Fruit fly (Drosophila melanogaster) whole organism, embryonic: ENCODE results near the gene Hacd1.

Experiments
- Aef1 ChIP-seq: fragments of 200-800 bp; sonication (Bioruptor generic); IDR thresholded peaks from 3 replicates; pipeline ENCODE4 v1.3.6; 2022; ENCODE audit warnings: missing biosample characterization, missing genetic modification characterization
- Atf3 ChIP-seq: fragments of 200-800 bp; sonication (Bioruptor generic); optimal IDR thresholded peaks from 3 replicates; lab custom pipeline; 2016; ENCODE audit warnings: missing biosample characterization, missing genetic modification characterization
- C15 ChIP-seq: fragments of 200-800 bp; sonication (Bioruptor generic); IDR thresholded peaks from 3 replicates; pipeline ENCODE4 v1.3.6; 2022; ENCODE audit warnings: missing biosample characterization, missing genetic modification characterization
- CG10979 ChIP-seq: fragments of 200-800 bp; sonication (Bioruptor generic); optimal IDR thresholded peaks from 2 replicates; lab custom pipeline; 2018; ENCODE audit warnings: missing biosample characterization, mild to moderate bottlenecking, missing genetic modification characterization, moderate library complexity
- CG13123 ChIP-seq: fragments of 200-800 bp; sonication (Bioruptor generic); optimal IDR thresholded peaks from 2 replicates; lab custom pipeline; 2016; ENCODE audit warnings: missing biosample characterization, missing genetic modification characterization
- CG1602 ChIP-seq: fragments of 200-800 bp; sonication (Bioruptor generic); optimal IDR thresholded peaks from 3 replicates; lab custom pipeline; 2016; ENCODE audit warnings: missing biosample characterization, missing genetic modification characterization
- CG16815 ChIP-seq: fragments of 200-800 bp; sonication (Bioruptor generic); optimal IDR thresholded peaks from 3 replicates; lab custom pipeline; 2017; ENCODE audit warnings: missing biosample characterization, mild to moderate bottlenecking, missing genetic modification characterization
- CG2712 ChIP-seq: fragments of 200-800 bp; optimal IDR thresholded peaks from 3 replicates; lab custom pipeline; 2019; ENCODE audit warnings: missing biosample characterization, mild to moderate bottlenecking, missing genetic modification characterization, moderate library complexity
- CG2875 ChIP-seq: fragments of 200-800 bp; sonication (Bioruptor generic); optimal IDR thresholded peaks from 2 replicates; lab custom pipeline; 2017; ENCODE audit warnings: missing biosample characterization, mild to moderate bottlenecking, missing genetic modification characterization, missing genetic modification reagents
- CG30431 ChIP-seq: fragments of 200-800 bp; sonication (Bioruptor generic); optimal IDR thresholded peaks from 2 replicates; lab custom pipeline; 2017; ENCODE audit warnings: missing biosample characterization, missing genetic modification characterization
- CG32532 ChIP-seq: fragments of 200-800 bp; sonication (Bioruptor generic); IDR thresholded peaks from 2 replicates; pipeline ENCODE4 v1.3.6; 2022; ENCODE audit warnings: missing biosample characterization, missing genetic modification characterization
- CG3995 ChIP-seq: fragments of 200-800 bp; sonication (Bioruptor generic); optimal IDR thresholded peaks from 3 replicates; lab custom pipeline; 2016; ENCODE audit warnings: missing biosample characterization, missing genetic modification characterization
- CG42726 ChIP-seq: fragments of 200-800 bp; sonication (Bioruptor generic); IDR thresholded peaks from 2 replicates; pipeline ENCODE4 v1.3.6; 2022; ENCODE audit warnings: missing biosample characterization, missing genetic modification characterization; ENCODE audit not compliant: partially characterized antibody
- CG4820 ChIP-seq: fragments of 200-800 bp; sonication (Bioruptor generic); optimal IDR thresholded peaks from 3 replicates; lab custom pipeline; 2016; ENCODE audit warnings: missing biosample characterization, missing genetic modification characterization
- CG6813 ChIP-seq: fragments of 200-800 bp; sonication (Bioruptor generic); optimal IDR thresholded peaks from 2 replicates; lab custom pipeline; 2017; ENCODE audit warnings: missing biosample characterization, missing genetic modification characterization, mild to moderate bottlenecking, moderate library complexity, missing genetic modification reagents
- CG6854 ChIP-seq: fragments of 200-800 bp; sonication (Bioruptor generic); optimal IDR thresholded peaks from 3 replicates; lab custom pipeline; 2017; ENCODE audit warnings: missing biosample characterization, mild to moderate bottlenecking, missing genetic modification characterization
- CG7963 ChIP-seq: fragments of 200-800 bp; sonication (Bioruptor generic); IDR thresholded peaks from 3 replicates; pipeline ENCODE4 v1.3.6; 2022; ENCODE audit warnings: missing biosample characterization, missing genetic modification characterization; ENCODE audit not compliant: partially characterized antibody
- CG9817 ChIP-seq: fragments of 200-800 bp; sonication (Bioruptor generic); optimal IDR thresholded peaks from 2 replicates; lab custom pipeline; 2018; ENCODE audit warnings: missing biosample characterization, mild to moderate bottlenecking, missing genetic modification characterization, moderate library complexity
- CkIIα-i1 ChIP-seq: fragments of 200-800 bp; sonication (Bioruptor generic); IDR thresholded peaks from 2 replicates; pipeline ENCODE4 v1.3.6; 2022; ENCODE audit warnings: missing biosample characterization, missing genetic modification characterization
- CrebB ChIP-seq: fragments of 200-800 bp; sonication (Bioruptor generic); optimal IDR thresholded peaks from 3 replicates; lab custom pipeline; 2018; ENCODE audit warnings: missing biosample characterization, mild to moderate bottlenecking, missing genetic modification characterization
- Dll ChIP-seq: fragments of 200-800 bp; sonication (Bioruptor generic); IDR thresholded peaks from 4 replicates; pipeline ENCODE4 v1.3.6; 2022; ENCODE audit warnings: missing biosample characterization, missing genetic modification characterization; ENCODE audit not compliant: partially characterized antibody
- ERR ChIP-seq: fragments of 200-800 bp; sonication (Bioruptor generic); optimal IDR thresholded peaks from 2 replicates; lab custom pipeline; 2016; ENCODE audit warnings: missing biosample characterization, missing genetic modification characterization
- Ets97D ChIP-seq: fragments of 200-800 bp; sonication (Bioruptor generic); optimal IDR thresholded peaks from 3 replicates; lab custom pipeline; 2016; ENCODE audit warnings: missing biosample characterization, missing genetic modification characterization
- Gsc ChIP-seq: fragments of 200-800 bp; sonication (Bioruptor generic); IDR thresholded peaks from 2 replicates; pipeline ENCODE4 v1.3.6; 2022; ENCODE audit warnings: missing biosample characterization, missing genetic modification characterization
- Hey ChIP-seq: fragments of 200-800 bp; sonication (Bioruptor generic); optimal IDR thresholded peaks from 3 replicates; lab custom pipeline; 2018; ENCODE audit warnings: missing biosample characterization, mild to moderate bottlenecking, missing genetic modification characterization
- HmgZ ChIP-seq: fragments of 200-800 bp; sonication (Bioruptor generic); optimal IDR thresholded peaks from 2 replicates; lab custom pipeline; 2018; ENCODE audit warnings: missing biosample characterization, mild to moderate bottlenecking, missing genetic modification characterization
- Hmr ChIP-seq: fragments of 200-800 bp; sonication (Bioruptor generic); optimal IDR thresholded peaks from 3 replicates; lab custom pipeline; 2017; ENCODE audit warnings: mild to moderate bottlenecking, missing biosample characterization, missing genetic modification reagents, missing genetic modification characterization
- Hr39 ChIP-seq: fragments of >200 bp; optimal IDR thresholded peaks from 2 replicates; lab custom pipeline; 2017
- Lim3 ChIP-seq: fragments of 200-800 bp; sonication (Bioruptor generic); IDR thresholded peaks from 2 replicates; pipeline ENCODE4 v1.3.6; 2022; ENCODE audit warnings: missing biosample characterization, missing genetic modification characterization
- Opbp ChIP-seq: fragments of 200-800 bp; sonication (Bioruptor generic); IDR thresholded peaks from 3 replicates; pipeline ENCODE4 v1.3.6; 2022; ENCODE audit warnings: missing biosample characterization, missing genetic modification characterization; ENCODE audit not compliant: partially characterized antibody
- Rfx ChIP-seq: fragments of 200-800 bp; sonication (Bioruptor generic); IDR thresholded peaks from 2 replicates; pipeline ENCODE4 v1.3.6; 2022; ENCODE audit warnings: missing biosample characterization, missing genetic modification characterization
- Taf1 ChIP-seq: fragments of 200-800 bp; sonication (Bioruptor generic); IDR thresholded peaks from 2 replicates; pipeline ENCODE4 v1.3.6; 2022; ENCODE audit warnings: missing biosample characterization, missing genetic modification characterization
- ac ChIP-seq: fragments of 200-800 bp; sonication (Bioruptor generic); optimal IDR thresholded peaks from 3 replicates; lab custom pipeline; 2017; ENCODE audit warnings: missing biosample characterization, mild to moderate bottlenecking, missing genetic modification characterization
- az2 ChIP-seq: fragments of 200-800 bp; sonication (Bioruptor generic); optimal IDR thresholded peaks from 3 replicates; lab custom pipeline; 2016; ENCODE audit warnings: missing biosample characterization, missing genetic modification characterization
- bowl ChIP-seq: fragments of 200-800 bp; sonication (Bioruptor generic); IDR thresholded peaks from 2 replicates; pipeline ENCODE4 v1.3.6; 2022; ENCODE audit warnings: missing biosample characterization, missing genetic modification characterization
- btn ChIP-seq: fragments of 200-800 bp; sonication (Bioruptor generic); optimal IDR thresholded peaks from 2 replicates; lab custom pipeline; 2016; ENCODE audit warnings: missing biosample characterization, missing genetic modification characterization
- corto ChIP-seq: fragments of 200-800 bp; sonication (Bioruptor generic); optimal IDR thresholded peaks from 2 replicates; lab custom pipeline; 2016; ENCODE audit warnings: missing biosample characterization, mild to moderate bottlenecking, missing genetic modification characterization, moderate library complexity
- cwo ChIP-seq: fragments of 200-800 bp; sonication (Bioruptor generic); optimal IDR thresholded peaks from 3 replicates; lab custom pipeline; 2017; ENCODE audit warnings: missing biosample characterization, missing genetic modification characterization, mild to moderate bottlenecking, moderate library complexity, missing genetic modification reagents
- ftz-f1 ChIP-seq: fragments of 200-800 bp; sonication (Bioruptor generic); optimal IDR thresholded peaks from 2 replicates; lab custom pipeline; 2016; ENCODE audit warnings: missing biosample characterization, missing genetic modification characterization
- gsb ChIP-seq: fragments of 200-800 bp; sonication (Bioruptor generic); IDR thresholded peaks from 2 replicates; pipeline ENCODE4 v1.3.6; 2022; ENCODE audit warnings: missing biosample characterization, missing genetic modification characterization
- insv ChIP-seq, 2 experiments: fragments of 200-800 bp; sonication (Bioruptor generic); optimal IDR thresholded peaks; 3 replicates each; lab custom pipeline; 2016 to 2018; ENCODE audit warnings: missing biosample characterization in 2 of 2, missing genetic modification characterization in 2 of 2
- jumu ChIP-seq: fragments of 200-800 bp; sonication (Bioruptor generic); optimal IDR thresholded peaks from 3 replicates; lab custom pipeline; 2016; ENCODE audit warnings: missing biosample characterization, missing genetic modification characterization
- oc ChIP-seq: fragments of 200-800 bp; sonication (Bioruptor generic); optimal IDR thresholded peaks from 2 replicates; lab custom pipeline; 2018; ENCODE audit warnings: missing biosample characterization, mild to moderate bottlenecking, missing genetic modification characterization, moderate library complexity
- org-1 ChIP-seq: fragments of 200-800 bp; sonication (Bioruptor generic); optimal IDR thresholded peaks from 2 replicates; lab custom pipeline; 2017; ENCODE audit warnings: missing biosample characterization, missing genetic modification characterization
- scrt ChIP-seq: fragments of 200-800 bp; sonication (Bioruptor generic); optimal IDR thresholded peaks from 2 replicates; lab custom pipeline; 2018; ENCODE audit warnings: missing biosample characterization, mild to moderate bottlenecking, missing genetic modification characterization, moderate library complexity
- sqz ChIP-seq: fragments of 200-800 bp; sonication (Bioruptor generic); optimal IDR thresholded peaks from 3 replicates; lab custom pipeline; 2018; ENCODE audit warnings: missing biosample characterization, mild to moderate bottlenecking, missing genetic modification characterization
- stwl ChIP-seq: fragments of 200-800 bp; sonication (Bioruptor generic); optimal IDR thresholded peaks from 3 replicates; lab custom pipeline; 2018; ENCODE audit warnings: missing biosample characterization, mild to moderate bottlenecking, missing genetic modification characterization, moderate library complexity
- tll ChIP-seq, 2 experiments: fragments of 200-800 bp in 1 of 2; fragments of >200 bp in 1 of 2; sonication (Bioruptor generic) in 1 of 2; optimal IDR thresholded peaks; 2 replicates each; lab custom pipeline; 2017 to 2019; ENCODE audit warnings: missing biosample characterization in 2 of 2, missing genetic modification characterization in 2 of 2, mild to moderate bottlenecking in 1 of 2, moderate library complexity in 1 of 2
- tx ChIP-seq: fragments of 200-800 bp; sonication (Bioruptor generic); optimal IDR thresholded peaks from 2 replicates; lab custom pipeline; 2016; ENCODE audit warnings: missing biosample characterization, missing genetic modification characterization
- zfh2 ChIP-seq: fragments of 200-800 bp; sonication (Bioruptor generic); optimal IDR thresholded peaks from 2 replicates; lab custom pipeline; 2016; ENCODE audit warnings: missing biosample characterization, missing genetic modification characterization

The Hacd1 gene

DNA sequence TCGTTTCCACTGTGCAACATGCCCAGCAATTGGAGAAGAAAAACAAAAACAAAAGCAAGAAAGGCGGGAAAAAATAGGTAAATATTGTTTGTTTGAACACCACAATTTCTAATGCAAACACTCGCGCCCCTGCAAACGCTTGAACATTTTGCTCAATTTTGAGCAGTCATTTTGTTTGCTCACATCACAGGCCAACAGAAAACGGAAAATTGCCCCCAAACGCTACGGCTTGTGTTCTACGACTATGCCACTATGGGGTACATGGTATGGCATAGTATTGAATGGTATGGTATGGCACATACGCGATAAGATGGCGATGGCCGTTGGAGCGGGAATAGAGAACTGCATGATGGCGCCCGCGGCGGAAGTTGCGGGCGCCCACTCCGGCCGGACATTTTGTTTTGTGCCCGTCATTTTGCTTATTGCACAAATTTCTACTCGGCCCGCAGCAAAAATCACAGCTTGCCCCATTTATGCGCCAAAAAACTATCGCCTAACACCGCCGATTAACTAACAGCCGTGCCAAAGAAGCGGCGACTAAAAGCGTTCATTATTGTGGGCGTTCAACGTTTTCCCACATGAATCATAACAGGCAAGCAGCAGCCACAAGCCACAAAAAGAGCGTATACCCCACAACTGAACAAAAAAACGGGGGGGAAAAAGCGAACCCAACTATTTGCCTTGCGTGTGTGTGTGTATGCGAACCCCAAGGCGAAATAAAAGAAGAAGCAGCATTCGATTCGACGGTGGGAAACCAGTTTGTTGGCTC is 2.3 kb upstream of the Hacd1 start (continued):
- TF ChIP-seq Lim3 = no peak
- TF ChIP-seq az2 (GFP tag; lab: Kevin White, UChicago) = peak; percentile 43
- TF ChIP-seq CkIIα-i1 = no peak
- no peak for TF ChIP-seq Hr39 (lab: Kevin White, UChicago)
- TF ChIP-seq CG6854 (GFP tag; lab: Kevin White, UChicago) = peak; percentile 77
- no peak for TF ChIP-seq CG16815
- TF ChIP-seq CG9817 (tag; lab: Kevin White, UChicago) = peak; percentile 12
- TF ChIP-seq insv (GFP tag; optimal IDR thresholded peaks at IDR 0.05; lab: Kevin White, UChicago) = no peak
- TF ChIP-seq Aef1 (GFP tag; lab: Robert Waterston, UW) = no peak
- no peak for TF ChIP-seq stwl (tag; lab: Kevin White, UChicago)
- peak; percentile 85 for TF ChIP-seq org-1 (GFP tag; lab: Kevin White, UChicago)
- TF ChIP-seq CG30431 (GFP tag; lab: Kevin White, UChicago) = no peak
- TF ChIP-seq CG7963 (GFP tag; lab: Robert Waterston, UW) = no peak
- TF ChIP-seq Dll = no peak
- peak; percentile 85 for TF ChIP-seq CrebB (tag; lab: Kevin White, UChicago)
- no peak for TF ChIP-seq zfh2 (GFP tag; lab: Kevin White, UChicago)
- TF ChIP-seq ERR (GFP tag; lab: Kevin White, UChicago) = peak; percentile 32
- no peak for TF ChIP-seq bowl
- TF ChIP-seq CG42726 = no peak
- TF ChIP-seq Hey (tag; lab: Kevin White, UChicago) = peak; percentile 75
- peak; percentile 56 for TF ChIP-seq HmgZ (tag; lab: Kevin White, UChicago)
- TF ChIP-seq C15 = no peak
- no peak for TF ChIP-seq CG32532 (GFP tag; lab: Robert Waterston, UW)
- TF ChIP-seq cwo (GFP tag; lab: Kevin White, UChicago) = peak; percentile 47
- peak; percentile 32 for TF ChIP-seq Ets97D (GFP tag; lab: Kevin White, UChicago)
- TF ChIP-seq Rfx (GFP tag; lab: Robert Waterston, UW) = no peak
- TF ChIP-seq Hmr = peak; percentile 78
- TF ChIP-seq Taf1 (GFP tag; lab: Robert Waterston, UW) = no peak
- peak; percentile 34 for TF ChIP-seq Atf3 (GFP tag; lab: Kevin White, UChicago)
- peak; percentile 86 for TF ChIP-seq ac (GFP tag; lab: Kevin White, UChicago)
- peak; percentile 86 for TF ChIP-seq CG2875
- TF ChIP-seq btn = peak; percentile 12
- TF ChIP-seq sqz (GFP tag; lab: Kevin White, UChicago) = peak; percentile 72
- peak; percentile 97 for TF ChIP-seq ftz-f1 (GFP tag; lab: Kevin White, UChicago)
- no peak for TF ChIP-seq oc (tag; lab: Kevin White, UChicago)
- TF ChIP-seq jumu = no peak
- TF ChIP-seq CG10979 (tag; lab: Kevin White, UChicago) = peak; percentile 24
- no peak for TF ChIP-seq corto (GFP tag; lab: Kevin White, UChicago)
- peak; percentile 22 for TF ChIP-seq tx (GFP tag; lab: Kevin White, UChicago)
- TF ChIP-seq CG4820 = peak; percentile 13
- peak; percentile 85 for TF ChIP-seq CG6813
- TF ChIP-seq scrt (GFP tag; lab: Kevin White, UChicago) = no peak
- TF ChIP-seq CG1602 = peak; percentile 8
- no peak for TF ChIP-seq gsb (GFP tag; lab: Robert Waterston, UW)
- TF ChIP-seq CG3995 (GFP tag; lab: Kevin White, UChicago) = peak; percentile 4
- TF ChIP-seq CG2712 (tag; lab: Kevin White, UChicago) = peak; percentile 2
- no peak for TF ChIP-seq Gsc (GFP tag; lab: Robert Waterston, UW)
- TF ChIP-seq Opbp (GFP tag; lab: Robert Waterston, UW) = no peak
- TF ChIP-seq CG13123 (GFP tag; lab: Kevin White, UChicago) = peak; percentile 76
- TF ChIP-seq tll (GFP tag; optimal IDR thresholded peaks at IDR 0.05; lab: Kevin White, UChicago) = no peak
